Worm (Caenorhabditis elegans): Measurements from ENCODE around the gene rbg-3.

rbg-3 gene

ce11 chrIII:4721750-4722149 is 32.5 kb upstream of the rbg-3 start, which contains the start of gene acy-1 (continued):
- TF ChIP-seq efl-1 (optimal IDR thresholded peaks at IDR 0.05) (peak; percentile 85 to 88), efl-1 (GFP tag; optimal IDR thresholded peaks at IDR 0.05 in 1 of 2) (peak; percentile 76 to 95), ceh-63 (GFP tag; optimal IDR thresholded peaks at IDR 0.05) (no peak), elt-3 (tag; optimal IDR thresholded peaks at IDR 0.05) (no peak), fkh-10 (GFP tag; optimal IDR thresholded peaks at IDR 0.05) (peak; percentile 81), lin-39 (tag; optimal IDR thresholded peaks at IDR 0.05) (peak; percentile 46), ztf-11 (tag; optimal IDR thresholded peaks at IDR 0.05) (peak in 1 of 2 experiments; percentile 13), jun-1 (tag; optimal IDR thresholded peaks at IDR 0.05) (peak; percentile 59), sptf-1 (tag; optimal IDR thresholded peaks at IDR 0.05) (no peak), fkh-4 (tag; optimal IDR thresholded peaks at IDR 0.05; ENCODE audit: borderline replicate concordance) (no peak), nhr-20 (tag; optimal IDR thresholded peaks at IDR 0.05) (peak; percentile 58), unc-86 (tag; optimal IDR thresholded peaks at IDR 0.05) (peak; percentile 80), C16A3.4 (tag; optimal IDR thresholded peaks at IDR 0.05) (peak; percentile 35), lin-14 (GFP tag; optimal IDR thresholded peaks at IDR 0.05) (peak; percentile 97), nhr-84 (tag; optimal IDR thresholded peaks at IDR 0.05) (no peak), efl-3 (GFP tag; optimal IDR thresholded peaks at IDR 0.05) (no peak), xbp-1 (tag; optimal IDR thresholded peaks at IDR 0.05) (peak; percentile 67), ceh-88 (GFP tag; IDR thresholded peaks at IDR 0.05) (no peak), ceh-82 (tag; optimal IDR thresholded peaks at IDR 0.05) (peak; percentile 60 to 86 (median 68)), nhr-237 (tag; optimal IDR thresholded peaks at IDR 0.05) (peak; percentile 46), sox-4 (tag; optimal IDR thresholded peaks at IDR 0.05) (peak; percentile 20), ceh-8 (GFP tag; optimal IDR thresholded peaks at IDR 0.05) (peak; percentile 62), unc-98 (GFP tag; IDR thresholded peaks at IDR 0.05) (peak; percentile 46; the same call in 1 of the 2 replicates), F16B12.6 (tag; optimal IDR thresholded peaks at IDR 0.05) (peak; percentile 25), unc-62 (GFP tag; optimal IDR thresholded peaks at IDR 0.05) (no peak), pax-3 (tag; optimal IDR thresholded peaks at IDR 0.05) (peak; percentile 49), mab-9 (GFP tag; IDR thresholded peaks at IDR 0.05) (peak; percentile 27; the same call in 1 of the 2 replicates), irx-1 (tag; optimal IDR thresholded peaks at IDR 0.05) (peak; percentile 26), ets-5 (GFP tag; IDR thresholded peaks at IDR 0.05) (no peak), ztf-4 (tag; optimal IDR thresholded peaks at IDR 0.05) (no peak), nhr-90 (tag; optimal IDR thresholded peaks at IDR 0.05; ENCODE audit: poor library complexity) (no peak), skn-1 (tag; optimal IDR thresholded peaks at IDR 0.05) (peak; percentile 75), nhr-71 (tag; optimal IDR thresholded peaks at IDR 0.05) (peak; percentile 91), egl-27 (tag; optimal IDR thresholded peaks at IDR 0.05) (peak in 1 of 2 experiments; percentile 40), hlh-4 (tag; optimal IDR thresholded peaks at IDR 0.05) (no peak), hpl-2 (GFP tag; optimal IDR thresholded peaks at IDR 0.05) (no peak), lin-35 (GFP tag; optimal IDR thresholded peaks at IDR 0.05) (peak; percentile 50 to 76), blmp-1 (tag; optimal IDR thresholded peaks at IDR 0.05) (peak; percentile 38), alr-1 (tag; optimal IDR thresholded peaks at IDR 0.05; ENCODE audit: borderline replicate concordance) (no peak), zag-1 (tag; optimal IDR thresholded peaks at IDR 0.05) (peak; percentile 68), zip-4 (GFP tag; optimal IDR thresholded peaks at IDR 0.05) (no peak), nhr-12 (tag; optimal IDR thresholded peaks at IDR 0.05) (no peak), nhr-28 (tag; optimal IDR thresholded peaks at IDR 0.05) (no peak), nhr-77 (tag; optimal IDR thresholded peaks at IDR 0.05) (peak; percentile 69), snu-23 (GFP tag; optimal IDR thresholded peaks at IDR 0.05) (peak; percentile 79), unc-30 (tag; optimal IDR thresholded peaks at IDR 0.05) (no peak), tbx-2 (tag; optimal IDR thresholded peaks at IDR 0.05) (peak; percentile 73), nhr-11 (tag; optimal IDR thresholded peaks at IDR 0.05) (no peak)

All from whole organism, L1 larva.